Fruit fly (Drosophila melanogaster) whole organism, prepupa: ENCODE data around the gene CG43980.
A peak's percentile ranks its signal among the peaks of the same experiment; 100 is the strongest.

Experiments used
- Blimp-1 ChIP-seq: fragments of 200-800 bp; sonication (Bioruptor generic); optimal IDR thresholded peaks from 3 replicates; lab custom pipeline; 2017; ENCODE audit warnings: missing biosample characterization, missing genetic modification characterization, mild to moderate bottlenecking, moderate library complexity, missing genetic modification reagents
- CG10631 ChIP-seq: fragments of 200-800 bp; sonication (Bioruptor generic); optimal IDR thresholded peaks from 2 replicates; lab custom pipeline; 2016; ENCODE audit warnings: missing biosample characterization, missing genetic modification characterization
- CG10669 ChIP-seq: fragments of 200-800 bp; sonication (Bioruptor generic); optimal IDR thresholded peaks from 3 replicates; lab custom pipeline; 2018; ENCODE audit warnings: missing biosample characterization, mild to moderate bottlenecking, missing genetic modification characterization, moderate library complexity
- CG11294 ChIP-seq: fragments of 200-800 bp; sonication (Bioruptor generic); IDR thresholded peaks from 2 replicates; pipeline ENCODE4 v1.3.6; 2022; ENCODE audit warnings: missing biosample characterization, missing genetic modification characterization
- CG11762 ChIP-seq: fragments of 200-800 bp; sonication (Bioruptor generic); optimal IDR thresholded peaks from 3 replicates; lab custom pipeline; 2016; ENCODE audit warnings: missing biosample characterization, missing genetic modification characterization; ENCODE audit not compliant: insufficient read depth
- CG11902 ChIP-seq: fragments of 200-800 bp; sonication (Bioruptor generic); optimal IDR thresholded peaks from 3 replicates; lab custom pipeline; 2016; ENCODE audit warnings: missing biosample characterization, missing genetic modification characterization
- CG15336 ChIP-seq: fragments of 200-800 bp; sonication (Bioruptor generic); IDR thresholded peaks from 2 replicates; pipeline ENCODE4 v1.3.6; 2022; ENCODE audit warnings: missing biosample characterization, missing genetic modification characterization
- CG1621 ChIP-seq: fragments of 200-800 bp; sonication (Bioruptor generic); optimal IDR thresholded peaks from 3 replicates; lab custom pipeline; 2018; ENCODE audit warnings: missing biosample characterization, mild to moderate bottlenecking, missing genetic modification characterization
- CG31627 ChIP-seq: fragments of 200-800 bp; sonication (Bioruptor generic); optimal IDR thresholded peaks from 3 replicates; lab custom pipeline; 2016; ENCODE audit warnings: missing biosample characterization, missing genetic modification characterization
- CG32006 ChIP-seq: fragments of 200-800 bp; sonication (Bioruptor generic); optimal IDR thresholded peaks from 3 replicates; lab custom pipeline; 2017; ENCODE audit warnings: missing biosample characterization, mild to moderate bottlenecking, missing genetic modification characterization
- CG3919 ChIP-seq: fragments of 200-800 bp; sonication (Bioruptor generic); optimal IDR thresholded peaks from 3 replicates; lab custom pipeline; 2016; ENCODE audit warnings: missing biosample characterization, missing genetic modification characterization
- CG4318 ChIP-seq: fragments of 200-800 bp; sonication (Bioruptor generic); optimal IDR thresholded peaks from 3 replicates; lab custom pipeline; 2017; ENCODE audit warnings: missing biosample characterization, mild to moderate bottlenecking, missing genetic modification characterization
- CG6163 ChIP-seq: fragments of 200-800 bp; sonication (Bioruptor generic); IDR thresholded peaks from 3 replicates; pipeline ENCODE4 v1.3.6; 2022; ENCODE audit warnings: missing biosample characterization, missing genetic modification characterization
- CG6276 ChIP-seq: fragments of 200-800 bp; sonication (Bioruptor generic); optimal IDR thresholded peaks from 2 replicates; lab custom pipeline; 2017; ENCODE audit warnings: missing biosample characterization, mild to moderate bottlenecking, missing genetic modification characterization
- CG6792 ChIP-seq: fragments of 200-800 bp; sonication (Bioruptor generic); optimal IDR thresholded peaks from 3 replicates; lab custom pipeline; 2016; ENCODE audit warnings: missing biosample characterization, missing genetic modification characterization
- CG6854 ChIP-seq: fragments of 200-800 bp; sonication (Bioruptor generic); optimal IDR thresholded peaks from 2 replicates; lab custom pipeline; 2017; ENCODE audit warnings: missing biosample characterization, mild to moderate bottlenecking, missing genetic modification characterization
- CG7368 ChIP-seq: fragments of 200-800 bp; sonication (Bioruptor generic); optimal IDR thresholded peaks from 3 replicates; lab custom pipeline; 2016; ENCODE audit warnings: missing biosample characterization, missing genetic modification characterization
- CG8119 ChIP-seq: fragments of 200-800 bp; sonication (Bioruptor generic); IDR thresholded peaks from 3 replicates; pipeline ENCODE4 v1.3.6; 2022; ENCODE audit warnings: missing biosample characterization, missing genetic modification characterization
- CG8319 ChIP-seq: fragments of 200-800 bp; sonication (Bioruptor generic); optimal IDR thresholded peaks from 3 replicates; lab custom pipeline; 2016; ENCODE audit warnings: missing biosample characterization, missing genetic modification characterization
- CG8632 ChIP-seq: fragments of 200-800 bp; sonication (Bioruptor generic); optimal IDR thresholded peaks from 3 replicates; lab custom pipeline; 2016; ENCODE audit warnings: missing biosample characterization, missing genetic modification characterization
- CG9139 ChIP-seq: fragments of 200-800 bp; sonication (Bioruptor generic); optimal IDR thresholded peaks from 3 replicates; lab custom pipeline; 2017; ENCODE audit warnings: missing biosample characterization, mild to moderate bottlenecking, missing genetic modification characterization
- Eip78C ChIP-seq: fragments of 200-800 bp; sonication (Bioruptor generic); peaks from one replicate; lab custom pipeline; 2016; ENCODE audit warnings: missing biosample characterization, missing genetic modification characterization
- Ets21C ChIP-seq: fragments of 200-800 bp; sonication (Bioruptor generic); optimal IDR thresholded peaks from 3 replicates; lab custom pipeline; 2016; ENCODE audit warnings: missing biosample characterization, missing genetic modification characterization
- Ets96B ChIP-seq: fragments of 200-800 bp; optimal IDR thresholded peaks from 2 replicates; lab custom pipeline; 2019; ENCODE audit warnings: missing biosample characterization, mild to moderate bottlenecking, missing genetic modification characterization, moderate library complexity
- Gug ChIP-seq: fragments of 200-800 bp; sonication (Bioruptor generic); IDR thresholded peaks from 2 replicates; pipeline ENCODE4 v1.3.6; 2022; ENCODE audit warnings: missing biosample characterization, missing genetic modification characterization
- Hr39 ChIP-seq: fragments of 200-800 bp; sonication (Bioruptor generic); optimal IDR thresholded peaks from 2 replicates; lab custom pipeline; 2016; ENCODE audit warnings: missing biosample characterization, missing genetic modification characterization
- Met ChIP-seq: fragments of 200-800 bp; sonication (Bioruptor generic); optimal IDR thresholded peaks from 3 replicates; lab custom pipeline; 2016; ENCODE audit warnings: missing biosample characterization, missing genetic modification characterization
- OdsH ChIP-seq: fragments of 200-800 bp; sonication (Bioruptor generic); optimal IDR thresholded peaks from 3 replicates; lab custom pipeline; 2016; ENCODE audit warnings: missing biosample characterization, missing genetic modification characterization
- Smox ChIP-seq: fragments of 200-800 bp; sonication (Bioruptor generic); optimal IDR thresholded peaks from 3 replicates; lab custom pipeline; 2016; ENCODE audit warnings: missing biosample characterization, missing genetic modification characterization
- Sox102F ChIP-seq: fragments of 200-800 bp; sonication (Bioruptor generic); optimal IDR thresholded peaks from 2 replicates; lab custom pipeline; 2016; ENCODE audit warnings: missing biosample characterization, mild to moderate bottlenecking, missing genetic modification characterization
- Sox14 ChIP-seq: fragments of 200-800 bp; sonication (Bioruptor generic); optimal IDR thresholded peaks from 3 replicates; lab custom pipeline; 2016; ENCODE audit warnings: missing biosample characterization, missing genetic modification characterization
- Sox15 ChIP-seq: fragments of 200-800 bp; sonication (Bioruptor generic); optimal IDR thresholded peaks from 3 replicates; lab custom pipeline; 2016; ENCODE audit warnings: missing biosample characterization, missing genetic modification characterization
- achi ChIP-seq: fragments of 200-800 bp; sonication (Bioruptor generic); optimal IDR thresholded peaks from 3 replicates; lab custom pipeline; 2016; ENCODE audit warnings: missing biosample characterization, missing genetic modification characterization
- cyc ChIP-seq: fragments of 200-800 bp; sonication (Bioruptor generic); optimal IDR thresholded peaks from 3 replicates; lab custom pipeline; 2016; ENCODE audit warnings: missing biosample characterization, missing genetic modification characterization
- dac ChIP-seq: fragments of 200-800 bp; sonication (Bioruptor generic); optimal IDR thresholded peaks from 2 replicates; lab custom pipeline; 2017; ENCODE audit warnings: missing biosample characterization, mild to moderate bottlenecking, missing genetic modification characterization
- dsx ChIP-seq: fragments of 200-800 bp; optimal IDR thresholded peaks from 3 replicates; lab custom pipeline; 2019; ENCODE audit warnings: missing biosample characterization, mild to moderate bottlenecking, missing genetic modification characterization, moderate library complexity; ENCODE audit not compliant: poor library complexity, severe bottlenecking
- esn ChIP-seq: fragments of 200-800 bp; sonication (Bioruptor generic); optimal IDR thresholded peaks from 2 replicates; lab custom pipeline; 2016; ENCODE audit warnings: missing biosample characterization, mild to moderate bottlenecking, missing genetic modification characterization, moderate library complexity
- fd59A ChIP-seq: fragments of 200-800 bp; sonication (Bioruptor generic); optimal IDR thresholded peaks from 2 replicates; lab custom pipeline; 2017; ENCODE audit warnings: missing biosample characterization, mild to moderate bottlenecking, missing genetic modification characterization, missing genetic modification reagents
- fd85E ChIP-seq: fragments of 200-800 bp; sonication (Bioruptor generic); optimal IDR thresholded peaks from 3 replicates; lab custom pipeline; 2016; ENCODE audit warnings: missing biosample characterization, missing genetic modification characterization
- fkh ChIP-seq: fragments of 200-800 bp; sonication (Bioruptor generic); optimal IDR thresholded peaks from 3 replicates; lab custom pipeline; 2017; ENCODE audit warnings: missing biosample characterization, mild to moderate bottlenecking, missing genetic modification characterization, moderate library complexity
- net ChIP-seq: fragments of 200-800 bp; sonication (Bioruptor generic); optimal IDR thresholded peaks from 3 replicates; lab custom pipeline; 2016; ENCODE audit warnings: missing biosample characterization, missing genetic modification characterization
- spab ChIP-seq: fragments of 200-800 bp; sonication (Bioruptor generic); optimal IDR thresholded peaks from 2 replicates; lab custom pipeline; 2017; ENCODE audit warnings: missing biosample characterization, mild to moderate bottlenecking, missing genetic modification characterization, missing genetic modification reagents
- ss ChIP-seq, 2 experiments: fragments of 200-800 bp; sonication (Bioruptor generic); optimal IDR thresholded peaks; 2 replicates in 1 of 2; 3 replicates in 1 of 2; lab custom pipeline; 2017 to 2018; ENCODE audit warnings: mild to moderate bottlenecking in 2 of 2, missing biosample characterization in 2 of 2, missing genetic modification characterization in 2 of 2, moderate library complexity in 1 of 2
- topi ChIP-seq: fragments of 200-800 bp; sonication (Bioruptor generic); optimal IDR thresholded peaks from 3 replicates; lab custom pipeline; 2016; ENCODE audit warnings: missing biosample characterization, missing genetic modification characterization
- vri ChIP-seq: fragments of 200-800 bp; sonication (Bioruptor generic); optimal IDR thresholded peaks from 3 replicates; lab custom pipeline; 2016; ENCODE audit warnings: missing biosample characterization, mild to moderate bottlenecking, missing genetic modification characterization

Gene CG43980

dm6 chr3L:21679687-21680086, 34.9 kb downstream of the CG43980 start, which contains the start of the genes Als2 and CG11248 (continued):
- TF ChIP-seq CG11902 (GFP tag; lab: Kevin White, UChicago) (peak; percentile 76), vri (no peak), OdsH (GFP tag; lab: Kevin White, UChicago) (no peak), CG32006 (peak; percentile 73), CG6792 (GFP tag; lab: Kevin White, UChicago) (peak; percentile 58), Met (GFP tag; lab: Kevin White, UChicago) (no peak)

- TF ChIP-seq CG6276 (no peak), dac (GFP tag; lab: Kevin White, UChicago) (no peak), esn (GFP tag; lab: Kevin White, UChicago) (no peak), Sox15 (GFP tag; lab: Kevin White, UChicago) (no peak), CG7368 (GFP tag; lab: Kevin White, UChicago) (no peak), fkh (GFP tag; lab: Kevin White, UChicago) (no peak), CG6792 (GFP tag; lab: Kevin White, UChicago) (no peak), CG10669 (GFP tag; lab: Kevin White, UChicago) (no peak), Hr39 (no peak), CG8119 (no peak), CG11762 (no peak), spab (GFP tag; lab: Kevin White, UChicago) (no peak), topi (GFP tag; lab: Kevin White, UChicago) (no peak), CG10631 (GFP tag; lab: Kevin White, UChicago) (no peak), vri (no peak), cyc (GFP tag; lab: Kevin White, UChicago) (no peak), Gug (GFP tag; lab: Robert Waterston, UW) (no peak), CG6163 (GFP tag; lab: Robert Waterston, UW) (no peak), fd59A (GFP tag; lab: Kevin White, UChicago) (no peak)
Observed at dm6 chr3L:21683942-21684341, 39.2 kb downstream of the CG43980 start, which contains the start of gene Sfp78E. TSS of gene Sfp78E (minus strand) at chr3L:21684042.

- TF ChIP-seq CG15336 (peak; percentile 49; the same call in 1 of the 2 replicates), CG11902 (GFP tag; lab: Kevin White, UChicago) (peak; percentile 13), CG6854 (GFP tag; lab: Kevin White, UChicago) (no peak), CG8119 (no peak; the same call in none of the 3 replicates), CG11762 (peak; percentile 52), CG8319 (peak; percentile 25), CG1621 (tag; lab: Kevin White, UChicago) (peak; percentile 70), ss (GFP tag; optimal IDR thresholded peaks at IDR 0.05; lab: Kevin White, UChicago) (peak; percentile 91 to 93), CG31627 (GFP tag; lab: Kevin White, UChicago) (no peak), Sox102F (GFP tag; lab: Kevin White, UChicago) (no peak), Eip78C (GFP tag; lab: Kevin White, UChicago) (peak; percentile 95), Smox (GFP tag; lab: Kevin White, UChicago) (peak; percentile 7), CG7368 (GFP tag; lab: Kevin White, UChicago) (peak; percentile 67), Gug (GFP tag; lab: Robert Waterston, UW) (no peak), Sox15 (GFP tag; lab: Kevin White, UChicago) (peak; percentile 34), fkh (GFP tag; lab: Kevin White, UChicago) (no peak), Ets21C (GFP tag; lab: Kevin White, UChicago) (no peak), fd85E (GFP tag; lab: Kevin White, UChicago) (no peak), CG9139 (GFP tag; lab: Kevin White, UChicago) (peak; percentile 72), OdsH (GFP tag; lab: Kevin White, UChicago) (peak; percentile 79), CG6792 (GFP tag; lab: Kevin White, UChicago) (peak; percentile 66), cyc (GFP tag; lab: Kevin White, UChicago) (no peak), CG6276 (no peak), CG8632 (GFP tag; lab: Kevin White, UChicago) (peak; percentile 69), fd59A (GFP tag; lab: Kevin White, UChicago) (peak; percentile 91), Blimp-1 (GFP tag; lab: Kevin White, UChicago) (no peak), CG3919 (peak; percentile 73), spab (GFP tag; lab: Kevin White, UChicago) (peak; percentile 89), net (GFP tag; lab: Kevin White, UChicago) (peak; percentile 67), Ets96B (tag; lab: Kevin White, UChicago) (peak; percentile 91), achi (GFP tag; lab: Kevin White, UChicago) (peak; percentile 74), topi (GFP tag; lab: Kevin White, UChicago) (peak; percentile 3), CG4318 (peak; percentile 33), CG11294 (GFP tag; lab: Robert Waterston, UW) (no peak; the same call in 1 of the 2 replicates), Hr39 (peak; percentile 11), dsx (GFP tag; lab: Kevin White, UChicago) (peak; percentile 88), Sox14 (GFP tag; lab: Kevin White, UChicago) (peak; percentile 47), CG6163 (GFP tag; lab: Robert Waterston, UW) (0 out of 3 replicates have a peak, but pooled peaks have one; percentile 25)
Observed at dm6 chr3L:21685753-21686152, 41.0 kb downstream of the CG43980 start.
